Worm (Caenorhabditis elegans): ENCODE results near the gene dnc-3.

ce11 chrII:3528256-3528655, 25.3 kb upstream of the dnc-3 start, which contains the start of gene ncs-6:
- TF ChIP-seq him-1 (tag; optimal IDR thresholded peaks at IDR 0.05), result no peak
- no peak for TF ChIP-seq W03F9.2 (tag; optimal IDR thresholded peaks at IDR 0.05)

Data from whole organism, L4/young adult.